Worm (Caenorhabditis elegans) whole organism, L2 larva: ENCODE measurements around the gene R03D7.15.

ENCODE experiments used
- R02D3.7 ChIP-seq: fragments of 150-350 bp; optimal IDR thresholded peaks from 2 replicates; lab custom pipeline; 2014; ENCODE audit warnings: missing biosample characterization, missing genetic modification characterization
- ZK546.5 ChIP-seq: sonication (generic microtip); optimal IDR thresholded peaks from 2 replicates; lab custom pipeline; 2017; ENCODE audit warnings: missing biosample characterization, missing genetic modification characterization
- ama-1 ChIP-seq: fragments of 150-350 bp; optimal IDR thresholded peaks from 2 replicates; lab custom pipeline; 2018; ENCODE audit warnings: inconsistent platforms
- ceh-16 ChIP-seq: fragments of 150-350 bp; optimal IDR thresholded peaks from 2 replicates; lab custom pipeline; 2014; ENCODE audit warnings: missing biosample characterization, missing genetic modification characterization
- ceh-82 ChIP-seq: fragments of 150-350 bp; optimal IDR thresholded peaks from 2 replicates; lab custom pipeline; 2014; ENCODE audit warnings: missing biosample characterization, missing genetic modification characterization
- lin-39 ChIP-seq: fragments of 150-350 bp; optimal IDR thresholded peaks from 2 replicates; lab custom pipeline; 2014; ENCODE audit warnings: missing biosample characterization, missing genetic modification reagents, missing genetic modification characterization
- nhr-12 ChIP-seq: fragments of 150-350 bp; optimal IDR thresholded peaks from 2 replicates; lab custom pipeline; 2014; ENCODE audit warnings: missing biosample characterization, missing genetic modification characterization
- nhr-21 ChIP-seq: fragments of 150-350 bp; optimal IDR thresholded peaks from 2 replicates; lab custom pipeline; 2014; ENCODE audit warnings: missing biosample characterization, missing genetic modification characterization
- nhr-23 ChIP-seq: fragments of 150-350 bp; optimal IDR thresholded peaks from 2 replicates; lab custom pipeline; 2014; ENCODE audit warnings: missing biosample characterization, missing genetic modification reagents, missing genetic modification characterization
- nhr-237 ChIP-seq: fragments of 150-350 bp; optimal IDR thresholded peaks from 2 replicates; lab custom pipeline; 2014; ENCODE audit warnings: missing biosample characterization, missing genetic modification characterization
- snpc-4 ChIP-seq: fragments of 150-350 bp; optimal IDR thresholded peaks from 2 replicates; lab custom pipeline; 2014; ENCODE audit warnings: missing biosample characterization, missing genetic modification characterization
- unc-62 ChIP-seq: fragments of 150-350 bp; optimal IDR thresholded peaks from 2 replicates; lab custom pipeline; 2014; ENCODE audit warnings: missing biosample characterization, missing genetic modification reagents, missing genetic modification characterization
- zag-1 ChIP-seq: fragments of 150-350 bp; optimal IDR thresholded peaks from 2 replicates; lab custom pipeline; 2014; ENCODE audit warnings: missing biosample characterization, missing genetic modification characterization

DNA sequence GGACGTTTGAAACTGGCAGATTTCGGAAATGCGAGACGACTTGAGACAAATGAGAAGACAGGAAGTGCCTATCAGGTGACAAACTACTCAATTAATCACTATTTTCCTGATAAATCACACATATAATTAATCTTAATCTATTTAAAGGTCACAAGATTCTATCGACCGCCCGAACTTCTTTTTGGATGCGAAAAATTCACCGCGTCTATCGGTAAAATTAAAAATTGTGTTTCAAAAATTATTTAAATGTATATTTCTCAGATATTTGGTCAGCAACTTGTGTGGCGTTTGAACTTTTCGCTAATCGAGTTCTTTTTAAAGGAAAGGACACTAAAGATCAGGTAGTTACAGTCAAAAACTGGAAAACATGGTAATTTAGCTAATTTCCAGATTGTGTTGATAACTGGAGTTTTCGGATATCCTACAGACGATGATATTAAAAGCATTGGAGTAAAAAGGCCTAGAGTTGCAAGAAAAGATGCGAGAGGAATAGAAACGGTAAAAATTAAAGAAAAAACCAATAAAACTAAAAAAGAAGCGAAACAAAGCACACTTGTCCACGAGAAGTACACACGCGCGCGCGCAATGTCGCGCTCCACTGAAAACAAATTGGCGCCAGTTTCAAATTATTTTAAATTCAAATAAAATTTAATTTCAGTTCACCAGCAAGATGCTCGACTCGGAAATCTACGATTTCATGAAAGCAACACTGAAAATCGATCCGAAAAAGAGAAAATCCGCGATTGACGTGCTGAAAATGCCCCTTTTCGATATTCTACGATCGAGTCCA is 6.4 kb downstream of the R03D7.15 start:
- TF ChIP-seq nhr-237 (no peak), lin-39 (tag; lab: Kevin White, UChicago) (no peak), R02D3.7 (no peak), unc-62 (GFP tag; lab: Kevin White, UChicago) (no peak), ama-1 (lab: Kevin White, UChicago) (no peak), nhr-23 (tag; lab: Kevin White, UChicago) (no peak), snpc-4 (tag; lab: Kevin White, UChicago) (no peak), ceh-16 (tag; lab: Kevin White, UChicago) (no peak), ceh-82 (tag; lab: Kevin White, UChicago) (no peak), nhr-21 (tag; lab: Kevin White, UChicago) (no peak), nhr-12 (tag; lab: Kevin White, UChicago) (no peak), ZK546.5 (tag; lab: Kevin White, UChicago) (no peak), zag-1 (no peak)
